Worm (Caenorhabditis elegans) whole organism, L1 larva: ENCODE results near the gene ugt-54.

Experiments
- C04F5.9 ChIP-seq: sonication (generic microtip); optimal IDR thresholded peaks from 2 replicates; lab custom pipeline; 2016; ENCODE audit warnings: missing genetic modification characterization, missing compliant biosample characterization
- C34B4.2 ChIP-seq: sonication (generic microtip); optimal IDR thresholded peaks from 2 replicates; lab custom pipeline; 2017; ENCODE audit warnings: mild to moderate bottlenecking, missing genetic modification characterization, missing compliant biosample characterization
- ama-1 ChIP-seq: fragments of 150-350 bp; optimal IDR thresholded peaks from 2 replicates; lab custom pipeline; 2014
- blmp-1 ChIP-seq: fragments of 150-350 bp; optimal IDR thresholded peaks from 2 replicates; lab custom pipeline; 2014; ENCODE audit warnings: missing biosample characterization, missing genetic modification characterization
- ceh-63 ChIP-seq: fragments of 200-800 bp; sonication (Bioruptor generic); optimal IDR thresholded peaks from 2 replicates; lab custom pipeline; 2018; ENCODE audit warnings: mild to moderate bottlenecking, missing genetic modification characterization, missing compliant biosample characterization
- dpl-1 ChIP-seq, 3 experiments: fragments of 150-350 bp in 2 of 3; sonication (generic microtip) in 1 of 3; optimal IDR thresholded peaks; 2 replicates each; lab custom pipeline; 2014 to 2017; ENCODE audit warnings: missing biosample characterization in 3 of 3, missing genetic modification characterization in 3 of 3, missing genetic modification reagents in 3 of 3
- dsc-1 ChIP-seq: sonication (generic microtip); optimal IDR thresholded peaks from 2 replicates; lab custom pipeline; 2016; ENCODE audit warnings: mild to moderate bottlenecking, missing genetic modification characterization, missing compliant biosample characterization
- egl-13 ChIP-seq: sonication (generic microtip); optimal IDR thresholded peaks from 2 replicates; lab custom pipeline; 2016; ENCODE audit warnings: missing genotype, missing genetic modification reagents, missing genetic modification characterization, missing compliant biosample characterization
- elt-2 ChIP-seq: sonication (generic microtip); optimal IDR thresholded peaks from 2 replicates; lab custom pipeline; 2016; ENCODE audit warnings: missing genetic modification characterization, mild to moderate bottlenecking, inconsistent platforms, missing compliant biosample characterization, missing genetic modification reagents
- elt-3 ChIP-seq, 6 experiments: fragments of 150-350 bp in 1 of 6; sonication (generic microtip); optimal IDR thresholded peaks; 2 replicates each; lab custom pipeline; 2017 to 2018; ENCODE audit warnings: missing biosample characterization in 6 of 6, missing genetic modification characterization in 6 of 6, inconsistent platforms in 1 of 6
- fkh-10 ChIP-seq: sonication (generic microtip); optimal IDR thresholded peaks from 2 replicates; lab custom pipeline; 2017; ENCODE audit warnings: missing biosample characterization, missing genetic modification reagents, missing genetic modification characterization
- fkh-4 ChIP-seq: sonication (generic microtip); optimal IDR thresholded peaks from 2 replicates; lab custom pipeline; 2016; ENCODE audit warnings: missing compliant biosample characterization, missing genetic modification characterization, borderline replicate concordance
- fos-1 ChIP-seq: fragments of 150-350 bp; optimal IDR thresholded peaks from 2 replicates; lab custom pipeline; 2014; ENCODE audit warnings: missing biosample characterization, missing genetic modification characterization
- hlh-4 ChIP-seq: sonication (generic microtip); optimal IDR thresholded peaks from 2 replicates; lab custom pipeline; 2016; ENCODE audit warnings: mild to moderate bottlenecking, missing genetic modification characterization, missing compliant biosample characterization
- hpl-2 ChIP-seq: fragments of 150-350 bp; optimal IDR thresholded peaks from 2 replicates; lab custom pipeline; 2014; ENCODE audit warnings: missing biosample characterization, missing genetic modification reagents, missing genetic modification characterization
- irx-1 ChIP-seq: sonication (generic microtip); optimal IDR thresholded peaks from 2 replicates; lab custom pipeline; 2016; ENCODE audit warnings: missing genetic modification characterization, missing compliant biosample characterization
- isw-1 ChIP-seq: fragments of 200-800 bp; sonication (Bioruptor generic); IDR thresholded peaks from 2 replicates; pipeline ENCODE4 v1.3.6; 2022; ENCODE audit warnings: missing genetic modification characterization, missing compliant biosample characterization
- lin-14 ChIP-seq: fragments of 200-800 bp; sonication (Bioruptor generic); optimal IDR thresholded peaks from 2 replicates; lab custom pipeline; 2018; ENCODE audit warnings: mild to moderate bottlenecking, missing genetic modification characterization, moderate library complexity, missing compliant biosample characterization
- lin-35 ChIP-seq, 2 experiments: fragments of 150-350 bp; optimal IDR thresholded peaks; 2 replicates each; lab custom pipeline; 2014; ENCODE audit warnings: missing biosample characterization in 2 of 2, missing genetic modification characterization in 2 of 2, missing genetic modification reagents in 2 of 2
- lin-39 ChIP-seq: fragments of 150-350 bp; optimal IDR thresholded peaks from 2 replicates; lab custom pipeline; 2014; ENCODE audit warnings: missing biosample characterization, missing genetic modification reagents, missing genetic modification characterization
- lsy-2 ChIP-seq, 2 experiments: fragments of 150-350 bp; optimal IDR thresholded peaks; 2 replicates each; lab custom pipeline; 2014; ENCODE audit warnings: missing biosample characterization in 2 of 2, missing genetic modification characterization in 2 of 2
- mef-2 ChIP-seq: fragments of 150-350 bp; optimal IDR thresholded peaks from 2 replicates; lab custom pipeline; 2014; ENCODE audit warnings: missing biosample characterization, missing genetic modification characterization
- nhr-11 ChIP-seq: fragments of 150-350 bp; optimal IDR thresholded peaks from 2 replicates; lab custom pipeline; 2014; ENCODE audit warnings: missing biosample characterization, missing genetic modification characterization
- nhr-19 ChIP-seq: fragments of 200-800 bp; sonication (Bioruptor generic); conservative IDR thresholded peaks from 2 replicates; pipeline ENCODE4 v1.3.6; 2022; ENCODE audit warnings: missing genetic modification characterization, missing compliant biosample characterization
- nhr-20 ChIP-seq: sonication (generic microtip); optimal IDR thresholded peaks from 2 replicates; lab custom pipeline; 2016; ENCODE audit warnings: mild to moderate bottlenecking, missing genetic modification characterization, missing compliant biosample characterization
- nhr-28 ChIP-seq: fragments of 150-350 bp; optimal IDR thresholded peaks from 2 replicates; lab custom pipeline; 2014; ENCODE audit warnings: missing biosample characterization, missing genetic modification characterization
- nhr-71 ChIP-seq: sonication (generic microtip); optimal IDR thresholded peaks from 2 replicates; lab custom pipeline; 2016; ENCODE audit warnings: mild to moderate bottlenecking, missing genetic modification characterization, moderate library complexity, missing compliant biosample characterization
- nhr-76 ChIP-seq: sonication (generic microtip); optimal IDR thresholded peaks from 2 replicates; lab custom pipeline; 2017; ENCODE audit warnings: missing biosample characterization, missing genetic modification characterization
- nhr-77 ChIP-seq: fragments of 150-350 bp; optimal IDR thresholded peaks from 2 replicates; lab custom pipeline; 2014; ENCODE audit warnings: missing biosample characterization, missing genetic modification characterization
- nhr-85 ChIP-seq: sonication (generic microtip); peaks from one replicate; lab custom pipeline; 2016; ENCODE audit warnings: missing genetic modification characterization, inconsistent platforms, missing compliant biosample characterization
- nhr-90 ChIP-seq: sonication (generic microtip); optimal IDR thresholded peaks from 2 replicates; lab custom pipeline; 2016; ENCODE audit warnings: mild to moderate bottlenecking, missing genetic modification characterization, missing compliant biosample characterization; ENCODE audit not compliant: poor library complexity
- pax-3 ChIP-seq: fragments of 200-800 bp; sonication (Bioruptor generic); optimal IDR thresholded peaks from 2 replicates; lab custom pipeline; 2018; ENCODE audit warnings: mild to moderate bottlenecking, missing genetic modification characterization, moderate library complexity, missing compliant biosample characterization
- pqm-1 ChIP-seq: sonication (generic microtip); optimal IDR thresholded peaks from 3 replicates; lab custom pipeline; 2017; ENCODE audit warnings: missing biosample characterization, missing genetic modification characterization
- snpc-4 ChIP-seq: fragments of 150-350 bp; optimal IDR thresholded peaks from 2 replicates; lab custom pipeline; 2014; ENCODE audit warnings: missing biosample characterization, missing genetic modification characterization
- sup-37 ChIP-seq: fragments of 200-800 bp; sonication (Bioruptor generic); optimal IDR thresholded peaks from 2 replicates; lab custom pipeline; 2018; ENCODE audit warnings: mild to moderate bottlenecking, missing genetic modification characterization, missing compliant biosample characterization
- swsn-7 ChIP-seq: sonication (generic microtip); optimal IDR thresholded peaks from 2 replicates; lab custom pipeline; 2016; ENCODE audit warnings: missing genetic modification characterization, missing compliant biosample characterization
- unc-30 ChIP-seq: sonication (generic microtip); optimal IDR thresholded peaks from 2 replicates; lab custom pipeline; 2017; ENCODE audit warnings: missing biosample characterization, missing genetic modification characterization
- unc-86 ChIP-seq: sonication (generic microtip); optimal IDR thresholded peaks from 2 replicates; lab custom pipeline; 2016; ENCODE audit warnings: missing genetic modification characterization, missing compliant biosample characterization
- ztf-11 ChIP-seq, 2 experiments: sonication (generic microtip); optimal IDR thresholded peaks; 2 replicates each; lab custom pipeline; 2016 to 2017; ENCODE audit warnings: missing genetic modification characterization in 2 of 2, missing biosample characterization in 1 of 2, missing compliant biosample characterization in 1 of 2

ugt-54 gene

ce11 chrIV:10803973-10804372, 42.5 kb downstream of the ugt-54 start:
- TF ChIP-seq nhr-85 (tag; lab: Kevin White, UChicago) (no peak), unc-86 (no peak), fos-1 (tag; lab: Kevin White, UChicago) (no peak), fkh-4 (tag; lab: Kevin White, UChicago) (peak; percentile 73), dsc-1 (tag; lab: Kevin White, UChicago) (peak; percentile 84)

- TF ChIP-seq lin-14: peak; percentile 12
- no peak for TF ChIP-seq egl-13 (tag; lab: Kevin White, UChicago)
- TF ChIP-seq fos-1 (tag; lab: Kevin White, UChicago): no peak
- TF ChIP-seq hlh-4 (tag; lab: Kevin White, UChicago): no peak
- no peak for TF ChIP-seq snpc-4 (tag; lab: Kevin White, UChicago)
- no peak for TF ChIP-seq unc-86
- no peak for TF ChIP-seq C04F5.9 (tag; lab: Kevin White, UChicago)
- no peak for TF ChIP-seq lin-39 (tag; lab: Kevin White, UChicago)
- no peak for TF ChIP-seq swsn-7 (tag; lab: Kevin White, UChicago)
- no peak for TF ChIP-seq isw-1 (GFP tag; lab: Robert Waterston, UW)
- TF ChIP-seq mef-2 (tag; lab: Kevin White, UChicago): no peak
- TF ChIP-seq nhr-85 (tag; lab: Kevin White, UChicago): no peak
- no peak for TF ChIP-seq nhr-11
- no peak for TF ChIP-seq C34B4.2 (tag; lab: Kevin White, UChicago)
- TF ChIP-seq dsc-1 (tag; lab: Kevin White, UChicago): no peak
- no peak for TF ChIP-seq nhr-19 (GFP tag; lab: Robert Waterston, UW)
- no peak for TF ChIP-seq sup-37
- peak; percentile 6 for TF ChIP-seq blmp-1
- TF ChIP-seq dpl-1 (GFP tag; optimal IDR thresholded peaks at IDR 0.05; lab: Kevin White, UChicago): no peak
- no peak for TF ChIP-seq fkh-10 (GFP tag; lab: Kevin White, UChicago)
- TF ChIP-seq ceh-63 (GFP tag; lab: Kevin White, UChicago): no peak
- no peak for TF ChIP-seq unc-30
- peak; percentile 75 for TF ChIP-seq elt-2 (tag; lab: Kevin White, UChicago)
- TF ChIP-seq lin-35 (GFP tag; optimal IDR thresholded peaks at IDR 0.05; lab: Kevin White, UChicago): peak in 1 of 2 experiments; percentile 36
- TF ChIP-seq ama-1: no peak
- TF ChIP-seq nhr-71: no peak
- TF ChIP-seq nhr-76 (tag; lab: Kevin White, UChicago): no peak
- peak; percentile 1 for TF ChIP-seq nhr-90 (tag; lab: Kevin White, UChicago)
- TF ChIP-seq nhr-28 (tag; lab: Kevin White, UChicago): no peak
- no peak for TF ChIP-seq irx-1 (tag; lab: Kevin White, UChicago)
- peak in 1 of 6 experiments; percentile 15 for TF ChIP-seq elt-3 (tag; optimal IDR thresholded peaks at IDR 0.05; lab: Kevin White, UChicago)
- no peak for TF ChIP-seq ztf-11 (tag; optimal IDR thresholded peaks at IDR 0.05; lab: Kevin White, UChicago)
- TF ChIP-seq nhr-20 (tag; lab: Kevin White, UChicago): no peak
- no peak for TF ChIP-seq hpl-2 (GFP tag; lab: Kevin White, UChicago)
- TF ChIP-seq nhr-77 (tag; lab: Kevin White, UChicago): no peak
- TF ChIP-seq pqm-1 (tag; lab: Kevin White, UChicago): no peak
- no peak for TF ChIP-seq pax-3 (tag; lab: Kevin White, UChicago)
- no peak for TF ChIP-seq lsy-2 (tag; optimal IDR thresholded peaks at IDR 0.05; lab: Kevin White, UChicago)
These were observed 49.3 kb downstream of the ugt-54 start for ce11 chrIV:10810820-10811219.

- TF ChIP-seq lin-14: no peak
- TF ChIP-seq dsc-1 (tag; lab: Kevin White, UChicago): peak; percentile 76
- TF ChIP-seq, all 84 proteins: peak for 1
These were observed 49.9 kb downstream of the ugt-54 start for ce11 chrIV:10811388-10811787.
